Worm (Caenorhabditis elegans) whole organism, late embryonic: ENCODE results near the gene molo-1.

ENCODE experiments used
- ama-1 ChIP-seq: fragments of 150-350 bp; optimal IDR thresholded peaks from 2 replicates; lab custom pipeline; 2014
- hlh-30 ChIP-seq: sonication (generic microtip); optimal IDR thresholded peaks from 2 replicates; lab custom pipeline; 2017; ENCODE audit warnings: antibody characterized with exemption, missing genetic modification characterization, missing compliant biosample characterization; ENCODE audit not compliant: insufficient read depth
- lim-6 ChIP-seq: sonication (generic microtip); optimal IDR thresholded peaks from 2 replicates; lab custom pipeline; 2016; ENCODE audit warnings: missing genetic modification characterization, missing compliant biosample characterization
- pha-4 ChIP-seq: fragments of 150-350 bp; optimal IDR thresholded peaks from 2 replicates; lab custom pipeline; 2018; ENCODE audit warnings: missing biosample characterization, missing genetic modification reagents, missing genetic modification characterization
- zip-5 ChIP-seq: sonication (generic microtip); optimal IDR thresholded peaks from 2 replicates; lab custom pipeline; 2016; ENCODE audit warnings: missing genetic modification characterization, missing compliant biosample characterization
- ztf-16 ChIP-seq: sonication (generic microtip); optimal IDR thresholded peaks from 2 replicates; lab custom pipeline; 2017; ENCODE audit warnings: missing genetic modification characterization, missing compliant biosample characterization

DNA sequence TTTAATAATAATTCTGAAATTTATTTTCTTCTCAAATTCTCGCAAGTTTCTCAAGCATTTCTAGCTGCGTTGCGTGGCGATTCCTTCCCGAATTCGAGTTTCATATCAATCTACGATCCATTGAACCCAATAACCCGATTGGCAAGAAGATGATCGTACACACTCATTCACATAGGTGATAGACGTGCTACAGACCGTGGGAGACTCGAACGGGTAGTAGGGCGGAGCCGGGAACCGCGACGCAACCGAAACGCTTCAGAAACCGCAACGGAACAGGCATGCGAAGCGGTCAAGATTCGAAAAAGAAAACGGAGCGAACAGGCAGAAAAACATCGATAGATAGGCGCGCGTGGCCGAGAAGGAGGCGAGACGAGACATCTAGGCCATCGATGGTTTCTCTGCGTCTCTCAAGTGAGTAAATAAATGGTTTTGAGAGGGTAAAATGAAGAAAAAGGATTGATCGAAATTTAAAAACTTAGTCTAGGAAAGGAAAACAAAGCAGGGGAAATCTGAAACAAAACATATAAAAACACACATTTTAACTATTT lies 29.7 kb downstream of the molo-1 start, which contains the start of gene madf-11:
- TF ChIP-seq hlh-30 (tag; lab: Kevin White, UChicago): no peak
- no peak for TF ChIP-seq ztf-16 (tag; lab: Kevin White, UChicago)
- no peak for TF ChIP-seq ama-1 (lab: Kevin White, UChicago)
- TF ChIP-seq pha-4 (tag; lab: Kevin White, UChicago): no peak
- peak; percentile 27 for TF ChIP-seq zip-5 (tag; lab: Kevin White, UChicago)
- TF ChIP-seq lim-6 (tag; lab: Kevin White, UChicago): no peak
